Fruit fly (Drosophila melanogaster) S2 (cell line): Measurements from ENCODE around the gene Snoo.

Source experiments
- CG8478 ChIP-seq: fragments of >200 bp; optimal IDR thresholded peaks from 2 replicates; lab custom pipeline; 2018
- CTCF ChIP-seq, 2 experiments: fragments of >200 bp; optimal IDR thresholded peaks; 2 replicates each; lab custom pipeline; 2018

dm6 chr2L:7967645-7968044 lies 16.4 kb downstream of the Snoo start:
- TF ChIP-seq CG8478 (no peak), CTCF (optimal IDR thresholded peaks at IDR 0.05; lab: Kevin White, UChicago) (no peak)
